Worm (Caenorhabditis elegans) whole organism, late embryonic: ENCODE measurements around the gene hsp-6.
A peak's percentile ranks its signal among the peaks of the same experiment; 100 is the strongest.

Source experiments
- C08G9.2 ChIP-seq: sonication (generic microtip); optimal IDR thresholded peaks from 2 replicates; lab custom pipeline; 2016; ENCODE audit warnings: mild to moderate bottlenecking, missing genetic modification characterization, moderate library complexity, missing compliant biosample characterization
- K02D7.2 ChIP-seq: sonication (generic microtip); optimal IDR thresholded peaks from 2 replicates; lab custom pipeline; 2017; ENCODE audit warnings: mild to moderate bottlenecking, missing genetic modification characterization, missing compliant biosample characterization
- K09A11.1 ChIP-seq: sonication (generic microtip); optimal IDR thresholded peaks from 2 replicates; lab custom pipeline; 2017; ENCODE audit warnings: antibody characterized with exemption, mild to moderate bottlenecking, missing genetic modification characterization, missing compliant biosample characterization; ENCODE audit not compliant: insufficient read depth
- T23F11.4 ChIP-seq: fragments of 200-800 bp; sonication (Bioruptor generic); optimal IDR thresholded peaks from 2 replicates; lab custom pipeline; 2018; ENCODE audit warnings: mild to moderate bottlenecking, missing genetic modification characterization, missing compliant biosample characterization
- ahr-1 ChIP-seq: sonication (generic microtip); optimal IDR thresholded peaks from 2 replicates; lab custom pipeline; 2016; ENCODE audit warnings: missing genetic modification characterization, missing compliant biosample characterization
- ama-1 ChIP-seq: fragments of 150-350 bp; optimal IDR thresholded peaks from 2 replicates; lab custom pipeline; 2014
- ceh-14 ChIP-seq: sonication (generic microtip); optimal IDR thresholded peaks from 2 replicates; lab custom pipeline; 2016; ENCODE audit warnings: missing genotype, missing genetic modification characterization, missing compliant biosample characterization
- ceh-2 ChIP-seq: sonication (generic microtip); optimal IDR thresholded peaks from 2 replicates; lab custom pipeline; 2016; ENCODE audit warnings: missing genotype, missing genetic modification characterization, missing compliant biosample characterization
- ceh-22 ChIP-seq: sonication (generic microtip); optimal IDR thresholded peaks from 2 replicates; lab custom pipeline; 2017; ENCODE audit warnings: missing biosample characterization, missing genetic modification characterization
- ceh-24 ChIP-seq: sonication (generic microtip); optimal IDR thresholded peaks from 2 replicates; lab custom pipeline; 2016; ENCODE audit warnings: mild to moderate bottlenecking, missing genetic modification characterization, missing compliant biosample characterization
- ceh-30 ChIP-seq: fragments of 150-350 bp; optimal IDR thresholded peaks from 2 replicates; lab custom pipeline; 2014; ENCODE audit warnings: missing biosample characterization, missing genetic modification characterization
- ceh-31 ChIP-seq: sonication (generic microtip); optimal IDR thresholded peaks from 2 replicates; lab custom pipeline; 2016; ENCODE audit warnings: missing genetic modification characterization, missing compliant biosample characterization
- ceh-34 ChIP-seq: sonication (generic microtip); optimal IDR thresholded peaks from 2 replicates; lab custom pipeline; 2016; ENCODE audit warnings: mild to moderate bottlenecking, missing genetic modification characterization, missing compliant biosample characterization
- dmd-4 ChIP-seq: sonication (generic microtip); optimal IDR thresholded peaks from 2 replicates; lab custom pipeline; 2016; ENCODE audit warnings: borderline replicate concordance, missing genetic modification characterization, missing compliant biosample characterization
- elt-2 ChIP-seq: sonication (generic microtip); optimal IDR thresholded peaks from 2 replicates; lab custom pipeline; 2016; ENCODE audit warnings: missing genetic modification reagents, missing genetic modification characterization, missing compliant biosample characterization
- elt-4 ChIP-seq: sonication (generic microtip); optimal IDR thresholded peaks from 2 replicates; lab custom pipeline; 2016; ENCODE audit warnings: missing genetic modification characterization, missing compliant biosample characterization
- ets-4 ChIP-seq: sonication (generic microtip); optimal IDR thresholded peaks from 2 replicates; lab custom pipeline; 2016; ENCODE audit warnings: missing genetic modification characterization, missing compliant biosample characterization
- eyg-1 ChIP-seq: sonication (generic microtip); optimal IDR thresholded peaks from 2 replicates; lab custom pipeline; 2016; ENCODE audit warnings: missing genotype, missing genetic modification characterization, missing compliant biosample characterization
- fkh-6 ChIP-seq: sonication (generic microtip); optimal IDR thresholded peaks from 2 replicates; lab custom pipeline; 2016; ENCODE audit warnings: missing genetic modification characterization, missing compliant biosample characterization
- gmeb-2 ChIP-seq: sonication (generic microtip); optimal IDR thresholded peaks from 2 replicates; lab custom pipeline; 2016; ENCODE audit warnings: missing genetic modification characterization, inconsistent platforms, missing compliant biosample characterization
- hlh-13 ChIP-seq: fragments of 200-800 bp; sonication (Bioruptor generic); optimal IDR thresholded peaks from 2 replicates; lab custom pipeline; 2018; ENCODE audit warnings: mild to moderate bottlenecking, missing genetic modification characterization, missing compliant biosample characterization
- hlh-15 ChIP-seq: sonication (generic microtip); optimal IDR thresholded peaks from 2 replicates; lab custom pipeline; 2016; ENCODE audit warnings: missing genetic modification characterization, missing compliant biosample characterization
- hlh-30 ChIP-seq: sonication (generic microtip); optimal IDR thresholded peaks from 2 replicates; lab custom pipeline; 2017; ENCODE audit warnings: antibody characterized with exemption, missing genetic modification characterization, missing compliant biosample characterization; ENCODE audit not compliant: insufficient read depth
- hlh-6 ChIP-seq: sonication (generic microtip); optimal IDR thresholded peaks from 2 replicates; lab custom pipeline; 2016; ENCODE audit warnings: missing genotype, missing genetic modification characterization, missing compliant biosample characterization
- hlh-8 ChIP-seq: sonication (generic microtip); optimal IDR thresholded peaks from 2 replicates; lab custom pipeline; 2016; ENCODE audit warnings: missing genotype, missing genetic modification characterization, missing compliant biosample characterization
- lim-6 ChIP-seq: sonication (generic microtip); optimal IDR thresholded peaks from 2 replicates; lab custom pipeline; 2016; ENCODE audit warnings: missing genetic modification characterization, missing compliant biosample characterization
- lin-11 ChIP-seq: fragments of 200-800 bp; sonication (Bioruptor generic); optimal IDR thresholded peaks from 2 replicates; lab custom pipeline; 2018; ENCODE audit warnings: mild to moderate bottlenecking, missing genetic modification characterization, missing compliant biosample characterization
- madf-2 ChIP-seq: sonication (generic microtip); optimal IDR thresholded peaks from 2 replicates; lab custom pipeline; 2017; ENCODE audit warnings: missing genetic modification characterization, missing compliant biosample characterization
- nhr-232 ChIP-seq: sonication (generic microtip); optimal IDR thresholded peaks from 2 replicates; lab custom pipeline; 2016; ENCODE audit warnings: missing genetic modification characterization, missing compliant biosample characterization
- npax-4 ChIP-seq: sonication (generic microtip); optimal IDR thresholded peaks from 2 replicates; lab custom pipeline; 2016; ENCODE audit warnings: missing genetic modification characterization, missing compliant biosample characterization
- odd-2 ChIP-seq: sonication (generic microtip); optimal IDR thresholded peaks from 2 replicates; lab custom pipeline; 2017; ENCODE audit warnings: antibody characterized with exemption, mild to moderate bottlenecking, missing genetic modification characterization, missing compliant biosample characterization
- pat-9 ChIP-seq: fragments of 200-800 bp; sonication (Bioruptor generic); optimal IDR thresholded peaks from 2 replicates; lab custom pipeline; 2018; ENCODE audit warnings: mild to moderate bottlenecking, missing genetic modification characterization, moderate library complexity, missing compliant biosample characterization
- pax-1 ChIP-seq: fragments of 150-350 bp; optimal IDR thresholded peaks from 2 replicates; lab custom pipeline; 2014; ENCODE audit warnings: missing biosample characterization, missing genetic modification characterization
- pha-2 ChIP-seq: sonication (generic microtip); optimal IDR thresholded peaks from 2 replicates; lab custom pipeline; 2017; ENCODE audit warnings: mild to moderate bottlenecking, missing genetic modification characterization, missing compliant biosample characterization
- pha-4 ChIP-seq: fragments of 150-350 bp; optimal IDR thresholded peaks from 2 replicates; lab custom pipeline; 2018; ENCODE audit warnings: missing biosample characterization, missing genetic modification reagents, missing genetic modification characterization
- pqm-1 ChIP-seq: sonication (generic microtip); optimal IDR thresholded peaks from 2 replicates; lab custom pipeline; 2016; ENCODE audit warnings: missing genetic modification characterization, missing compliant biosample characterization
- ref-2 ChIP-seq: sonication (generic microtip); optimal IDR thresholded peaks from 2 replicates; lab custom pipeline; 2016; ENCODE audit warnings: missing genetic modification characterization, missing compliant biosample characterization
- sdc-2 ChIP-seq: sonication (generic microtip); optimal IDR thresholded peaks from 2 replicates; lab custom pipeline; 2016; ENCODE audit warnings: missing genotype, missing genetic modification characterization, missing compliant biosample characterization
- sox-4 ChIP-seq: sonication (generic microtip); optimal IDR thresholded peaks from 2 replicates; lab custom pipeline; 2017; ENCODE audit warnings: mild to moderate bottlenecking, missing genetic modification characterization, inconsistent platforms, missing compliant biosample characterization
- tbx-2 ChIP-seq: sonication (generic microtip); optimal IDR thresholded peaks from 2 replicates; lab custom pipeline; 2016; ENCODE audit warnings: missing genetic modification characterization, missing compliant biosample characterization
- ttx-3 ChIP-seq: sonication (generic microtip); optimal IDR thresholded peaks from 2 replicates; lab custom pipeline; 2016; ENCODE audit warnings: missing genetic modification reagents, missing genetic modification characterization, missing compliant biosample characterization
- unc-55 ChIP-seq: sonication (generic microtip); optimal IDR thresholded peaks from 2 replicates; lab custom pipeline; 2017; ENCODE audit warnings: missing biosample characterization, missing genetic modification reagents, missing genetic modification characterization
- unc-86 ChIP-seq: sonication (generic microtip); optimal IDR thresholded peaks from 2 replicates; lab custom pipeline; 2016; ENCODE audit warnings: missing genetic modification characterization, missing compliant biosample characterization
- zip-5 ChIP-seq: sonication (generic microtip); optimal IDR thresholded peaks from 2 replicates; lab custom pipeline; 2016; ENCODE audit warnings: missing genetic modification characterization, missing compliant biosample characterization

hsp-6 gene

DNA sequence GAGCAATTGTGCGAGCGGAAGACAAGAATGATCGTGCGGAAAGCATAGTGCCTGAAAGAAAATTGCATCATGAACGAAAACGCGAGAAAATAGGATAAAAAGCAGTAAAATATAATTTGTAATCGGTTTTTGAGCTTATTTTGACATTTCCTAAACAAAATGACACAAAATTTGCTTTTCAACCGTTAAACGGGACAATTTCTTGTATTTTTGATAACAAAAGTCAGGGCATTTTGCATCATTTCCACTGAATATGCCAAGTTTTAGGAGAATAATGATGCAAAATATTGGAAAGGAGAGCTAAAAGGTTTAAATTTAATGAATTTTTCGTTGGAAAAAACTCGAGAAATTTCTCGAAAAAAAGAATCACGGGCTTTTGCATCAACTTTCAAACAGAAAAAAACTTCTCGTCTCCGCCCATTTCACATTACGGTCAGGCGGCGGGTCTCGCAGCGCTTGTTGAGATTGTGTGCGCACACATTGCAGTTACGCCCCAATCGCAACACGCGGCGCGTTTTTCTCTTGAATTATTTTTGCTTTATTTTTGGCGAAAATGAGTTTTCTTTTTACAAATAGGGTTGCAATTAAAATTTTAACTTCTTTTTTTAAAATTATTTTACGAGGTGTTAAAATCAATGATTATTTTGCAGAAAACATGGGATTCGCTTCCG is at the start of gene hsp-6, which contains the start of gene C37H5.5 (continued):
- TF ChIP-seq ceh-34 (tag; lab: Kevin White, UChicago): peak; percentile 39
- peak; percentile 87 for TF ChIP-seq hlh-30 (tag; lab: Kevin White, UChicago)
- no peak for TF ChIP-seq ttx-3 (tag; lab: Kevin White, UChicago)
- TF ChIP-seq ceh-30 (tag; lab: Kevin White, UChicago): no peak
- TF ChIP-seq K02D7.2 (tag; lab: Kevin White, UChicago): no peak
- TF ChIP-seq ceh-31: peak; percentile 67
- TF ChIP-seq hlh-13 (GFP tag; lab: Kevin White, UChicago): no peak
- TF ChIP-seq T23F11.4: no peak
- no peak for TF ChIP-seq zip-5 (tag; lab: Kevin White, UChicago)
- TF ChIP-seq eyg-1 (tag; lab: Kevin White, UChicago): no peak
- TF ChIP-seq hlh-6 (tag; lab: Kevin White, UChicago): no peak
- peak; percentile 38 for TF ChIP-seq elt-2 (tag; lab: Kevin White, UChicago)
- TF ChIP-seq elt-4: no peak
- TF ChIP-seq ceh-14 (tag; lab: Kevin White, UChicago): peak; percentile 10
- no peak for TF ChIP-seq sox-4
- TF ChIP-seq pqm-1 (tag; lab: Kevin White, UChicago): no peak
- TF ChIP-seq ref-2 (tag; lab: Kevin White, UChicago): no peak

DNA sequence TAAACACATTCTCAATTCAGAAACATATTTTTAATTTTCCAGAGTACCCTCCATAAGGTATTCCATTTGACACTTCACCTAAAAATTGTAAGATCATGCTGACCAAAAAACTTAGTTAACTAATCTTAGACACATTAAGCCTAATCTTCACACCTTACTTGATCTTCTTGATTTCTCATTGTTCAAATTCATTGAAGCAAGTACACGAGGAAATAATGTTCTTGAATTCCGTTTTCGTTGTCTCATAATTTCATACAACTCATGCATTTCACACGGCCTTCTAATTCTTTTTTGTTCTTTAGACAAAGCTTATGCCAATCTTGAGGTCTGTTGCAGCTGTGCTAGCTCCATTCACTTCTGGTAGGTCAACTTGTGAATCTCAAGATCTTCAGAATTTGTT is 45.4 kb upstream of the hsp-6 start, which contains the start of gene srd-33:
srd-33 (plus strand) TSS at position 301 of the 400 bp plus-strand sequence.
- no peak for TF ChIP-seq pax-1 (tag; lab: Kevin White, UChicago)
- TF ChIP-seq elt-2 (tag; lab: Kevin White, UChicago): no peak
- TF ChIP-seq madf-2 (tag; lab: Kevin White, UChicago): no peak

DNA sequence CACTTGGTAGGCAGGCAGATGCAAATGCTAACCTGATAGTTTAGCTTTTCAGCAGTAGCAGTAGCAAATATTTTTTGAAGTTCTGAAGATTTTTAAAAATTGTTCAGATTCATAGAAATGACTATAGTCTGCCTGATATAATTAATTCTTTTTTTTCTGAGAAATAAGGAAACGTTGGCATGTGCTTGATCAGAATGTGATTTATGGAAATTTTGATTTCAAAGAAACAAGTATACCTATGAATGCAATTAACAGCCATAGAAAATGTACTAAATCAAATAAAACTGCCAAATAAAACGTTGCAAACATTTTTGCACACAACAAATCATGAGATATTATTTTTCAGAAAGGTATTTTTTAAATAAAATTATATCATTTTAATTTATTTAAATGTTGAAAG is 44.1 kb upstream of the hsp-6 start:
- no peak for TF ChIP-seq elt-4
- TF ChIP-seq ceh-34 (tag; lab: Kevin White, UChicago): no peak
- no peak for TF ChIP-seq ets-4 (tag; lab: Kevin White, UChicago)
- no peak for TF ChIP-seq ceh-31
- no peak for TF ChIP-seq fkh-6 (tag; lab: Kevin White, UChicago)
- no peak for TF ChIP-seq sox-4
- no peak for TF ChIP-seq pha-4 (tag; lab: Kevin White, UChicago)
- no peak for TF ChIP-seq unc-55
- no peak for TF ChIP-seq K09A11.1 (tag; lab: Kevin White, UChicago)
- no peak for TF ChIP-seq odd-2 (tag; lab: Kevin White, UChicago)
- TF ChIP-seq ceh-24 (tag; lab: Kevin White, UChicago): no peak
- TF ChIP-seq pax-1 (tag; lab: Kevin White, UChicago): no peak
- no peak for TF ChIP-seq ama-1 (lab: Kevin White, UChicago)
- TF ChIP-seq ceh-14 (tag; lab: Kevin White, UChicago): no peak
- TF ChIP-seq dmd-4 (tag; lab: Kevin White, UChicago): no peak
- TF ChIP-seq sdc-2 (tag; lab: Kevin White, UChicago): no peak
- TF ChIP-seq hlh-8 (tag; lab: Kevin White, UChicago): no peak
- no peak for TF ChIP-seq nhr-232
- TF ChIP-seq lin-11: no peak
- TF ChIP-seq lim-6: no peak

DNA sequence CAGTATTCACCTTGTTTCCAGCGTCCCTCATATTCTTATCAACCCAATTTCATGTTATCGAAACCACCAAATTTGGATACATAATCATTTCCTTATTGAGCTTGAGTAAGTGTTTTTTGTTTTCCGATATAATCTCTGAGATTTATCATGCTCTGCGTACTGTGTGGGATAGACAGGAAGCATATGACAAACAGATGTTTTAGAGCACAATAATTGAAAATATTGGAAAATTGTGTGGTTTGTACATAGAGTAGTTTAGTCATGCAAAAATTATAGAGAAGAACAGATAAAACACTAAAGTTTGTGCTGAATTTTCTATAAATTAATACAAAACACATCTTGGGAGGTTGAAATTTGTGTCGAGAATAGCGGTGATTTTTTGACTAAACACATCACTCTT is 42.1 kb upstream of the hsp-6 start:
- TF ChIP-seq lin-11 (no peak), zip-5 (tag; lab: Kevin White, UChicago) (no peak), ceh-14 (tag; lab: Kevin White, UChicago) (no peak), npax-4 (no peak), unc-86 (tag; lab: Kevin White, UChicago) (no peak), ceh-22 (tag; lab: Kevin White, UChicago) (no peak), C08G9.2 (no peak), ahr-1 (tag; lab: Kevin White, UChicago) (no peak), hlh-13 (GFP tag; lab: Kevin White, UChicago) (no peak), unc-55 (no peak), tbx-2 (no peak), ceh-31 (no peak), pha-2 (no peak), ceh-2 (tag; lab: Kevin White, UChicago) (no peak), pat-9 (tag; lab: Kevin White, UChicago) (no peak), elt-4 (no peak), gmeb-2 (no peak), K02D7.2 (tag; lab: Kevin White, UChicago) (no peak), hlh-15 (tag; lab: Kevin White, UChicago) (no peak)
